1 fruit fly cellular context compared by ENCODE assay signal in the genomic region with DNA sequence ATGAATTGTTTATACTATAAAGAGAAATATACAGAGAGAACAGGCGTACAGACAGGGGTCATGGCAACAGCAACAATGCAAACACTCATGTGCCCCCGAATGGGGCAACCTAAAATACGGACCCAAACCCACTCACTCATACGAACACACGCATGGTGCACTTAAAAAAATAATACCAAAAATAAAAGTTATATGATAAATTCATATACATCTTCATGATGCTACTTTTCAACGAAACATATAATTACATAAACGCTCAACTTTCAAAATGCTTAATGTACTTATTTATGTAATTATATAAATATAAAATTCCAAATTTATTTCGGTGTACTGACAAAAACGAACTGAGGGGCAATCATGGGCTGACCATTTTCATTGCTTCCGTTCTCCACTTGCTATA.
TF ChIP-seq lines count a peak whose summit lies in the region.

No protein-coding gene starts in this region.

TF ChIP-seq in whole organism, embryonic, 481 proteins besides CTCF, POLR2A, EP300 and RAD21 (continued from another document and continues in another):
- TF ChIP-seq Jarid2 (GFP tag; optimal IDR thresholded peaks at IDR 0.05; lab: Kevin White, UChicago) (peak; percentile 35), CG18011 (GFP tag; optimal IDR thresholded peaks at IDR 0.05; lab: Kevin White, UChicago) (no peak), Mes4 (GFP tag; optimal IDR thresholded peaks at IDR 0.05; lab: Kevin White, UChicago) (no peak), NC2β (GFP tag; optimal IDR thresholded peaks at IDR 0.05; lab: Kevin White, UChicago) (no peak), Vsx1 (GFP tag; optimal IDR thresholded peaks at IDR 0.05; lab: Kevin White, UChicago) (peak; percentile 74), maf-S (GFP tag; optimal IDR thresholded peaks at IDR 0.05; lab: Kevin White, UChicago) (no peak), scrt (GFP tag; optimal IDR thresholded peaks at IDR 0.05; lab: Kevin White, UChicago) (peak; percentile 61), fd96Cb (tag; optimal IDR thresholded peaks at IDR 0.05; lab: Kevin White, UChicago) (peak; percentile 81), Sry-β (GFP tag; optimal IDR thresholded peaks at IDR 0.05; lab: Kevin White, UChicago) (no peak), ATbp (GFP tag; optimal IDR thresholded peaks at IDR 0.05; lab: Kevin White, UChicago) (peak; percentile 79), Deaf1 (tag; optimal IDR thresholded peaks at IDR 0.05; lab: Kevin White, UChicago) (peak; percentile 54), lola (GFP tag; optimal IDR thresholded peaks at IDR 0.05; lab: Kevin White, UChicago) (peak in 1 of 3 experiments; percentile 83), CG17359 (tag; optimal IDR thresholded peaks at IDR 0.05; lab: Kevin White, UChicago) (peak; percentile 89), peb (GFP tag; IDR thresholded peaks at IDR 0.05; lab: Robert Waterston, UW) (peak; percentile 36; the same call in 1 of the 2 replicates), CG13296 (GFP tag; optimal IDR thresholded peaks at IDR 0.05; lab: Kevin White, UChicago) (peak; percentile 60), HLHmδ (GFP tag; optimal IDR thresholded peaks at IDR 0.05; lab: Kevin White, UChicago) (no peak), HLH3B (GFP tag; IDR thresholded peaks at IDR 0.05; lab: Robert Waterston, UW) (peak; percentile 66; the same call in 1 of the 2 replicates), gt (GFP tag; IDR thresholded peaks at IDR 0.05; lab: Robert Waterston, UW) (peak; percentile 57; the same call in 1 of the 2 replicates), chn (GFP tag; optimal IDR thresholded peaks at IDR 0.05; lab: Kevin White, UChicago) (no peak), CG9437 (GFP tag; optimal IDR thresholded peaks at IDR 0.05; lab: Kevin White, UChicago) (peak; percentile 63), CG18476 (GFP tag; optimal IDR thresholded peaks at IDR 0.05; lab: Kevin White, UChicago) (peak; percentile 40), CG5180 (GFP tag; optimal IDR thresholded peaks at IDR 0.05; lab: Kevin White, UChicago) (peak; percentile 36), CG13424 (tag; optimal IDR thresholded peaks at IDR 0.05; lab: Kevin White, UChicago) (peak; percentile 81), CG10147 (GFP tag; optimal IDR thresholded peaks at IDR 0.05; lab: Kevin White, UChicago) (peak; percentile 61), hkb (optimal IDR thresholded peaks at IDR 0.05; lab: Kevin White, UChicago) (no peak), hkb (GFP tag; IDR thresholded peaks at IDR 0.05; lab: Robert Waterston, UW) (peak; percentile 79), Meics (GFP tag; optimal IDR thresholded peaks at IDR 0.05; lab: Kevin White, UChicago) (peak; percentile 43), Abd-B (GFP tag; optimal IDR thresholded peaks at IDR 0.05; lab: Kevin White, UChicago) (peak; percentile 59), CG1792 (GFP tag; optimal IDR thresholded peaks at IDR 0.05; lab: Kevin White, UChicago) (no peak), sens (GFP tag; lab: Kevin White, UChicago) (peak; percentile 84), CG7839 (tag; optimal IDR thresholded peaks at IDR 0.05; lab: Kevin White, UChicago) (peak; percentile 81), CG11695 (GFP tag; IDR thresholded peaks at IDR 0.05; lab: Robert Waterston, UW) (peak; percentile 70; the same call in 1 of the 3 replicates), chinmo (GFP tag; IDR thresholded peaks at IDR 0.05; lab: Robert Waterston, UW; ENCODE audit: partially characterized antibody) (no peak), CG14014 (GFP tag; IDR thresholded peaks at IDR 0.05; lab: Robert Waterston, UW) (peak; percentile 32; the same call in 1 of the 2 replicates), CG15601 (tag; optimal IDR thresholded peaks at IDR 0.05; lab: Kevin White, UChicago) (peak; percentile 81), CG6654 (GFP tag; optimal IDR thresholded peaks at IDR 0.05; lab: Kevin White, UChicago) (peak; percentile 11), stwl (tag; optimal IDR thresholded peaks at IDR 0.05; lab: Kevin White, UChicago) (peak; percentile 43), Hey (tag; optimal IDR thresholded peaks at IDR 0.05; lab: Kevin White, UChicago) (no peak), Xrp1 (GFP tag; IDR thresholded peaks at IDR 0.05; lab: Robert Waterston, UW) (peak; percentile 89), Antp (GFP tag; optimal IDR thresholded peaks at IDR 0.05; lab: Kevin White, UChicago) (no peak), jing (GFP tag; optimal IDR thresholded peaks at IDR 0.05; lab: Kevin White, UChicago) (peak; percentile 30), ssp (GFP tag; IDR thresholded peaks at IDR 0.05; lab: Robert Waterston, UW) (peak; percentile 41; the same call in 1 of the 2 replicates), ranshi (GFP tag; IDR thresholded peaks at IDR 0.05; lab: Robert Waterston, UW) (peak; percentile 77), klu (GFP tag; IDR thresholded peaks at IDR 0.05; lab: Robert Waterston, UW) (peak; percentile 24; the same call in 1 of the 2 replicates), CG8924 (tag; optimal IDR thresholded peaks at IDR 0.05; lab: Kevin White, UChicago) (peak; percentile 85), gcm (GFP tag; optimal IDR thresholded peaks at IDR 0.05; lab: Kevin White, UChicago) (peak; percentile 86), CG33557 (GFP tag; optimal IDR thresholded peaks at IDR 0.05; lab: Kevin White, UChicago) (peak; percentile 78), so (GFP tag; IDR thresholded peaks at IDR 0.05; lab: Robert Waterston, UW) (peak; percentile 59; the same call in 1 of the 3 replicates), Fer2 (tag; optimal IDR thresholded peaks at IDR 0.05; lab: Kevin White, UChicago) (peak; percentile 28), mld (GFP tag; IDR thresholded peaks at IDR 0.05; lab: Robert Waterston, UW; ENCODE audit: partially characterized antibody) (no peak), CG31388 (GFP tag; optimal IDR thresholded peaks at IDR 0.05; lab: Kevin White, UChicago) (peak; percentile 22), tap (tag; optimal IDR thresholded peaks at IDR 0.05; lab: Kevin White, UChicago) (peak; percentile 85), sob (GFP tag; IDR thresholded peaks at IDR 0.05; lab: Robert Waterston, UW) (0 out of 2 replicates have a peak, but pooled peaks have one; percentile 15), Hr51 (GFP tag; optimal IDR thresholded peaks at IDR 0.05; lab: Kevin White, UChicago) (peak in 1 of 2 experiments; percentile 84), fd64A (GFP tag; optimal IDR thresholded peaks at IDR 0.05; lab: Kevin White, UChicago) (peak; percentile 30), Oli (tag; optimal IDR thresholded peaks at IDR 0.05; lab: Kevin White, UChicago) (peak; percentile 78), wor (GFP tag; IDR thresholded peaks at IDR 0.05; lab: Robert Waterston, UW) (peak; percentile 53; the same call in 1 of the 2 replicates), CG15514 (GFP tag; optimal IDR thresholded peaks at IDR 0.05; lab: Kevin White, UChicago) (no peak), crp (GFP tag; optimal IDR thresholded peaks at IDR 0.05; lab: Kevin White, UChicago) (no peak), CG2199 (GFP tag; IDR thresholded peaks at IDR 0.05; lab: Robert Waterston, UW) (peak; percentile 34; the same call in 1 of the 3 replicates), CG11723 (GFP tag; optimal IDR thresholded peaks at IDR 0.05; lab: Kevin White, UChicago) (peak; percentile 42), Chrac-16 (GFP tag; optimal IDR thresholded peaks at IDR 0.05; lab: Kevin White, UChicago) (peak; percentile 55), CG5245 (GFP tag; optimal IDR thresholded peaks at IDR 0.05; lab: Kevin White, UChicago) (peak; percentile 51), nerfin-1 (tag; optimal IDR thresholded peaks at IDR 0.05; lab: Kevin White, UChicago) (peak; percentile 76), NK7.1 (GFP tag; optimal IDR thresholded peaks at IDR 0.05; lab: Kevin White, UChicago) (no peak), pfk (GFP tag; optimal IDR thresholded peaks at IDR 0.05; lab: Kevin White, UChicago) (no peak), ro (GFP tag; IDR thresholded peaks at IDR 0.05; lab: Robert Waterston, UW) (0 out of 2 replicates have a peak, but pooled peaks have one; percentile 18), CG17568 (GFP tag; optimal IDR thresholded peaks at IDR 0.05; lab: Kevin White, UChicago) (peak; percentile 53), CG14710 (tag; optimal IDR thresholded peaks at IDR 0.05; lab: Kevin White, UChicago) (peak; percentile 90), Blimp-1 (GFP tag; optimal IDR thresholded peaks at IDR 0.05; lab: Kevin White, UChicago) (peak; percentile 92), Elba2 (GFP tag; optimal IDR thresholded peaks at IDR 0.05; lab: Kevin White, UChicago) (no peak), usp (GFP tag; optimal IDR thresholded peaks at IDR 0.05; lab: Kevin White, UChicago) (no peak), her (GFP tag; optimal IDR thresholded peaks at IDR 0.05; lab: Kevin White, UChicago) (no peak), CG12104 (GFP tag; optimal IDR thresholded peaks at IDR 0.05; lab: Kevin White, UChicago) (peak; percentile 47), danr (GFP tag; IDR thresholded peaks at IDR 0.05; lab: Robert Waterston, UW) (0 out of 2 replicates have a peak, but pooled peaks have one; percentile 47), Drgx (GFP tag; IDR thresholded peaks at IDR 0.05; lab: Robert Waterston, UW) (peak; percentile 56), CG7271 (tag; optimal IDR thresholded peaks at IDR 0.05; lab: Kevin White, UChicago) (peak; percentile 31), D (optimal IDR thresholded peaks at IDR 0.05; lab: Kevin White, UChicago) (no peak), D (GFP tag; optimal IDR thresholded peaks at IDR 0.05; lab: Kevin White, UChicago) (peak; percentile 83), Awh (GFP tag; IDR thresholded peaks at IDR 0.05; lab: Robert Waterston, UW) (0 out of 2 replicates have a peak, but pooled peaks have one; percentile 56), vnd (GFP tag; IDR thresholded peaks at IDR 0.05; lab: Robert Waterston, UW; ENCODE audit: partially characterized antibody) (no peak), CG11504 (tag; optimal IDR thresholded peaks at IDR 0.05; lab: Kevin White, UChicago) (peak; percentile 83), CG1233 (GFP tag; optimal IDR thresholded peaks at IDR 0.05; lab: Kevin White, UChicago) (peak; percentile 64), D19A (tag; optimal IDR thresholded peaks at IDR 0.05; lab: Kevin White, UChicago) (peak; percentile 82), CG17385 (GFP tag; optimal IDR thresholded peaks at IDR 0.05; lab: Kevin White, UChicago) (peak; percentile 72), sqz (GFP tag; optimal IDR thresholded peaks at IDR 0.05; lab: Kevin White, UChicago) (peak; percentile 43), CG30403 (GFP tag; optimal IDR thresholded peaks at IDR 0.05; lab: Kevin White, UChicago) (peak; percentile 72), Fer3 (tag; optimal IDR thresholded peaks at IDR 0.05; lab: Kevin White, UChicago) (peak; percentile 73), CoRest (tag; optimal IDR thresholded peaks at IDR 0.05; lab: Kevin White, UChicago) (peak; percentile 82), CG4328 (GFP tag; optimal IDR thresholded peaks at IDR 0.05; lab: Kevin White, UChicago) (peak; percentile 28), CG15269 (tag; optimal IDR thresholded peaks at IDR 0.05; lab: Kevin White, UChicago) (peak; percentile 76), CG4404 (GFP tag; IDR thresholded peaks at IDR 0.05; lab: Robert Waterston, UW) (peak; percentile 38; the same call in 1 of the 2 replicates), CG30020 (tag; optimal IDR thresholded peaks at IDR 0.05; lab: Kevin White, UChicago) (peak; percentile 43), Sin3A (optimal IDR thresholded peaks at IDR 0.05; lab: Kevin White, UChicago) (no peak), CG6254 (GFP tag; optimal IDR thresholded peaks at IDR 0.05; lab: Kevin White, UChicago) (peak; percentile 82), CG18599 (GFP tag; optimal IDR thresholded peaks at IDR 0.05; lab: Kevin White, UChicago) (peak; percentile 71), Doc3 (GFP tag; IDR thresholded peaks at IDR 0.05; lab: Robert Waterston, UW; ENCODE audit: partially characterized antibody) (no peak), CG8281 (tag; optimal IDR thresholded peaks at IDR 0.05; lab: Kevin White, UChicago) (peak; percentile 52), NFAT (GFP tag; IDR thresholded peaks at IDR 0.05; lab: Robert Waterston, UW) (no peak), E2f1 (GFP tag; IDR thresholded peaks at IDR 0.05; lab: Robert Waterston, UW) (peak; percentile 51), CG3281 (GFP tag; optimal IDR thresholded peaks at IDR 0.05; lab: Kevin White, UChicago) (peak; percentile 34), tin (GFP tag; optimal IDR thresholded peaks at IDR 0.05; lab: Kevin White, UChicago) (peak; percentile 65), CrebB (tag; optimal IDR thresholded peaks at IDR 0.05; lab: Kevin White, UChicago) (peak; percentile 35), CG17361 (GFP tag; IDR thresholded peaks at IDR 0.05; lab: Robert Waterston, UW) (peak; percentile 90), CG32532 (GFP tag; IDR thresholded peaks at IDR 0.05; lab: Robert Waterston, UW) (peak; percentile 65), esg (GFP tag; conservative IDR thresholded peaks at IDR 0.05; lab: Robert Waterston, UW) (peak; percentile 67), Hmr (GFP tag; optimal IDR thresholded peaks at IDR 0.05; lab: Kevin White, UChicago) (peak; percentile 50), bab2 (GFP tag; optimal IDR thresholded peaks at IDR 0.05; lab: Kevin White, UChicago) (no peak), gsb-n (tag; optimal IDR thresholded peaks at IDR 0.05; lab: Kevin White, UChicago) (peak; percentile 93), chif (GFP tag; optimal IDR thresholded peaks at IDR 0.05; lab: Kevin White, UChicago) (no peak), Tbp (GFP tag; optimal IDR thresholded peaks at IDR 0.05; lab: Kevin White, UChicago) (no peak), CG10209 (GFP tag; optimal IDR thresholded peaks at IDR 0.05; lab: Kevin White, UChicago) (peak; percentile 71), inv (GFP tag; IDR thresholded peaks at IDR 0.05; lab: Robert Waterston, UW; ENCODE audit: partially characterized antibody) (no peak), tgo (GFP tag; IDR thresholded peaks at IDR 0.05; lab: Robert Waterston, UW) (peak; percentile 68), ken (GFP tag; IDR thresholded peaks at IDR 0.05; lab: Robert Waterston, UW) (no peak), CG3838 (GFP tag; optimal IDR thresholded peaks at IDR 0.05; lab: Kevin White, UChicago) (no peak), phol (tag; optimal IDR thresholded peaks at IDR 0.05; lab: Kevin White, UChicago) (peak; percentile 87), z (GFP tag; IDR thresholded peaks at IDR 0.05; lab: Robert Waterston, UW) (no peak), psq (GFP tag; optimal IDR thresholded peaks at IDR 0.05; lab: Kevin White, UChicago) (peak; percentile 44), nmo (GFP tag; optimal IDR thresholded peaks at IDR 0.05; lab: Kevin White, UChicago) (peak; percentile 87), CG3726 (GFP tag; IDR thresholded peaks at IDR 0.05; lab: Robert Waterston, UW) (0 out of 3 replicates have a peak, but pooled peaks have one; percentile 40), CG8765 (GFP tag; IDR thresholded peaks at IDR 0.05; lab: Robert Waterston, UW) (no peak), Ssrp (tag; optimal IDR thresholded peaks at IDR 0.05; lab: Kevin White, UChicago) (peak; percentile 84), CG10462 (GFP tag; optimal IDR thresholded peaks at IDR 0.05; lab: Kevin White, UChicago) (peak; percentile 32), vfl (GFP tag; optimal IDR thresholded peaks at IDR 0.05; lab: Kevin White, UChicago) (no peak)
